Worm (Caenorhabditis elegans) whole organism, late embryonic: ENCODE measurements around the gene F27E5.8.

Experiments used
- C08G9.2 ChIP-seq: sonication (generic microtip); optimal IDR thresholded peaks from 2 replicates; lab custom pipeline; 2016; ENCODE audit warnings: mild to moderate bottlenecking, missing genetic modification characterization, moderate library complexity, missing compliant biosample characterization
- C38D4.7 ChIP-seq: fragments of 200-800 bp; sonication (Bioruptor generic); optimal IDR thresholded peaks from 2 replicates; lab custom pipeline; 2018; ENCODE audit warnings: mild to moderate bottlenecking, missing genetic modification characterization, moderate library complexity, missing compliant biosample characterization
- F13H6.1 ChIP-seq: sonication (generic microtip); optimal IDR thresholded peaks from 2 replicates; lab custom pipeline; 2016; ENCODE audit warnings: missing genetic modification characterization, missing compliant biosample characterization
- K02D7.2 ChIP-seq: sonication (generic microtip); optimal IDR thresholded peaks from 2 replicates; lab custom pipeline; 2017; ENCODE audit warnings: mild to moderate bottlenecking, missing genetic modification characterization, missing compliant biosample characterization
- K09A11.1 ChIP-seq: sonication (generic microtip); optimal IDR thresholded peaks from 2 replicates; lab custom pipeline; 2017; ENCODE audit warnings: antibody characterized with exemption, mild to moderate bottlenecking, missing genetic modification characterization, missing compliant biosample characterization; ENCODE audit not compliant: insufficient read depth
- ahr-1 ChIP-seq: sonication (generic microtip); optimal IDR thresholded peaks from 2 replicates; lab custom pipeline; 2016; ENCODE audit warnings: missing genetic modification characterization, missing compliant biosample characterization
- ceh-22 ChIP-seq: sonication (generic microtip); optimal IDR thresholded peaks from 2 replicates; lab custom pipeline; 2017; ENCODE audit warnings: missing biosample characterization, missing genetic modification characterization
- ceh-31 ChIP-seq: sonication (generic microtip); optimal IDR thresholded peaks from 2 replicates; lab custom pipeline; 2016; ENCODE audit warnings: missing genetic modification characterization, missing compliant biosample characterization
- ceh-34 ChIP-seq: sonication (generic microtip); optimal IDR thresholded peaks from 2 replicates; lab custom pipeline; 2016; ENCODE audit warnings: mild to moderate bottlenecking, missing genetic modification characterization, missing compliant biosample characterization
- ceh-48 ChIP-seq: sonication (generic microtip); optimal IDR thresholded peaks from 2 replicates; lab custom pipeline; 2016; ENCODE audit warnings: missing genetic modification characterization, inconsistent platforms, missing compliant biosample characterization
- ceh-6 ChIP-seq: fragments of 200-800 bp; sonication (Bioruptor generic); optimal IDR thresholded peaks from 2 replicates; lab custom pipeline; 2018; ENCODE audit warnings: mild to moderate bottlenecking, missing genetic modification characterization, missing compliant biosample characterization
- ceh-9 ChIP-seq: sonication (generic microtip); optimal IDR thresholded peaks from 2 replicates; lab custom pipeline; 2016; ENCODE audit warnings: mild to moderate bottlenecking, missing genetic modification characterization, inconsistent platforms, missing compliant biosample characterization
- dmd-4 ChIP-seq: sonication (generic microtip); optimal IDR thresholded peaks from 2 replicates; lab custom pipeline; 2016; ENCODE audit warnings: borderline replicate concordance, missing genetic modification characterization, missing compliant biosample characterization
- elt-4 ChIP-seq: sonication (generic microtip); optimal IDR thresholded peaks from 2 replicates; lab custom pipeline; 2016; ENCODE audit warnings: missing genetic modification characterization, missing compliant biosample characterization
- eyg-1 ChIP-seq: sonication (generic microtip); optimal IDR thresholded peaks from 2 replicates; lab custom pipeline; 2016; ENCODE audit warnings: missing genotype, missing genetic modification characterization, missing compliant biosample characterization
- hlh-15 ChIP-seq: sonication (generic microtip); optimal IDR thresholded peaks from 2 replicates; lab custom pipeline; 2016; ENCODE audit warnings: missing genetic modification characterization, missing compliant biosample characterization
- hlh-30 ChIP-seq: sonication (generic microtip); optimal IDR thresholded peaks from 2 replicates; lab custom pipeline; 2017; ENCODE audit warnings: antibody characterized with exemption, missing genetic modification characterization, missing compliant biosample characterization; ENCODE audit not compliant: insufficient read depth
- lim-6 ChIP-seq: sonication (generic microtip); optimal IDR thresholded peaks from 2 replicates; lab custom pipeline; 2016; ENCODE audit warnings: missing genetic modification characterization, missing compliant biosample characterization
- madf-2 ChIP-seq: sonication (generic microtip); optimal IDR thresholded peaks from 2 replicates; lab custom pipeline; 2017; ENCODE audit warnings: missing genetic modification characterization, missing compliant biosample characterization
- mec-3 ChIP-seq: sonication (generic microtip); optimal IDR thresholded peaks from 2 replicates; lab custom pipeline; 2016; ENCODE audit warnings: borderline replicate concordance, missing genetic modification characterization, missing compliant biosample characterization
- npax-4 ChIP-seq: sonication (generic microtip); optimal IDR thresholded peaks from 2 replicates; lab custom pipeline; 2016; ENCODE audit warnings: missing genetic modification characterization, missing compliant biosample characterization
- odd-2 ChIP-seq: sonication (generic microtip); optimal IDR thresholded peaks from 2 replicates; lab custom pipeline; 2017; ENCODE audit warnings: antibody characterized with exemption, mild to moderate bottlenecking, missing genetic modification characterization, missing compliant biosample characterization
- pat-9 ChIP-seq: fragments of 200-800 bp; sonication (Bioruptor generic); optimal IDR thresholded peaks from 2 replicates; lab custom pipeline; 2018; ENCODE audit warnings: mild to moderate bottlenecking, missing genetic modification characterization, moderate library complexity, missing compliant biosample characterization
- pax-1 ChIP-seq: fragments of 150-350 bp; optimal IDR thresholded peaks from 2 replicates; lab custom pipeline; 2014; ENCODE audit warnings: missing biosample characterization, missing genetic modification characterization
- pha-4 ChIP-seq: fragments of 150-350 bp; optimal IDR thresholded peaks from 2 replicates; lab custom pipeline; 2018; ENCODE audit warnings: missing biosample characterization, missing genetic modification reagents, missing genetic modification characterization
- pqm-1 ChIP-seq: sonication (generic microtip); optimal IDR thresholded peaks from 2 replicates; lab custom pipeline; 2016; ENCODE audit warnings: missing genetic modification characterization, missing compliant biosample characterization
- pros-1 ChIP-seq: fragments of 150-350 bp; optimal IDR thresholded peaks from 2 replicates; lab custom pipeline; 2014; ENCODE audit warnings: missing biosample characterization, missing genetic modification reagents, missing genetic modification characterization
- sdc-2 ChIP-seq: sonication (generic microtip); optimal IDR thresholded peaks from 2 replicates; lab custom pipeline; 2016; ENCODE audit warnings: missing genotype, missing genetic modification characterization, missing compliant biosample characterization
- syd-9 ChIP-seq: sonication (generic microtip); optimal IDR thresholded peaks from 2 replicates; lab custom pipeline; 2016; ENCODE audit warnings: mild to moderate bottlenecking, missing genetic modification characterization, moderate library complexity, missing compliant biosample characterization
- tbx-7 ChIP-seq: sonication (generic microtip); optimal IDR thresholded peaks from 2 replicates; lab custom pipeline; 2016; ENCODE audit warnings: missing genotype, missing genetic modification characterization, missing compliant biosample characterization
- ttx-3 ChIP-seq: sonication (generic microtip); optimal IDR thresholded peaks from 2 replicates; lab custom pipeline; 2016; ENCODE audit warnings: missing genetic modification reagents, missing genetic modification characterization, missing compliant biosample characterization
- unc-86 ChIP-seq: sonication (generic microtip); optimal IDR thresholded peaks from 2 replicates; lab custom pipeline; 2016; ENCODE audit warnings: missing genetic modification characterization, missing compliant biosample characterization
- zip-5 ChIP-seq: sonication (generic microtip); optimal IDR thresholded peaks from 2 replicates; lab custom pipeline; 2016; ENCODE audit warnings: missing genetic modification characterization, missing compliant biosample characterization

The F27E5.8 gene

DNA sequence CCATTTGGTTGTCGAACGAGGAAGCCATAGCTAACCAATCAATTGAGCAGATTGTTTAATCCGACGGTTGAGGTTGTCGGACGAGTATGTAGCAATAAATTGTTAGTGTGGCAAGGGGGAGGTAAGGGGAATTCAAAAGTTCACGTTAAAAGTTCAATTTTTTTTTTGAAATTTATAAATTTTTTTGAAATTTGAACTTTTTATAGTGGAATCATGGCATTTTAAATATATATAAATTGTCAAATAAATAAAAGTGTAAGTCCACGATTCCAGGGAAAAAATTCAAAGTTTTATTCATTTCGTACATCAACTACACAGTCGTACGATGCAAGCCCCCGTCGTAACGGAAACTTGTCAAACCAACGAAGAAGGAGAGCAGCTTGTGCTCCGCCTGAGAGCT, 18.9 kb downstream of the F27E5.8 start, which contains the start of the genes ZK945.7 and ZK945.8:
ZK945.7 (minus strand) TSS at position 101 of the 400 bp plus-strand sequence.
ZK945.8 (plus strand) TSS at position 275 of the 400 bp plus-strand sequence.
- TF ChIP-seq pha-4 (tag; lab: Kevin White, UChicago) (no peak), ceh-48 (tag; lab: Kevin White, UChicago) (no peak), hlh-30 (tag; lab: Kevin White, UChicago) (no peak), ttx-3 (tag; lab: Kevin White, UChicago) (no peak), odd-2 (no peak), K09A11.1 (tag; lab: Kevin White, UChicago) (no peak), ceh-9 (tag; lab: Kevin White, UChicago) (no peak), ceh-22 (tag; lab: Kevin White, UChicago) (no peak), npax-4 (tag; lab: Kevin White, UChicago) (no peak), unc-86 (tag; lab: Kevin White, UChicago) (no peak), pqm-1 (tag; lab: Kevin White, UChicago) (no peak), C08G9.2 (tag; lab: Kevin White, UChicago) (no peak)

DNA sequence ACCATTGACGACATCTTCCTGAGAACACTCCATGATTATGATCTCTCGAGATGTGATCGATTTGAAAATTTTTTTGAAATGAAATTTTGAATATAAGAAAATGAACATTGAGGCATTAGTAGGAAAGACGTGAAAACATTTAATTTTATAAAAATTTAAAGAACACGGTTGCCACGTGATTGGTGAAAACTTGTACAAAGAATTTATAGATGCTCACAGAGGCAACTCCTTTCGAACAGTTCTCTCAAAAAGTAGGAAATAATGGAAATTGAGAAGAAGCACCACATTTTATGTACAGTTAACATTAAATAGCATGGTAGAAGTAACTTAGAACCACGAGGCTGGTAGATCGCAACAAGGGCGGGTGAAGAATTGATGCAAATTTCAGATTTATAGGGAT, 20.4 kb downstream of the F27E5.8 start, which contains the start of gene ZK945.6:
ZK945.6 (minus strand) TSS at position 101 of the 400 bp plus-strand sequence.
- TF ChIP-seq eyg-1 (no peak), K02D7.2 (no peak), ceh-48 (tag; lab: Kevin White, UChicago) (no peak), pros-1 (tag; lab: Kevin White, UChicago) (no peak), sdc-2 (tag; lab: Kevin White, UChicago) (no peak), hlh-15 (no peak), mec-3 (tag; lab: Kevin White, UChicago) (no peak), ahr-1 (tag; lab: Kevin White, UChicago) (no peak), ceh-6 (GFP tag; lab: Kevin White, UChicago) (no peak), tbx-7 (tag; lab: Kevin White, UChicago) (no peak), F13H6.1 (tag; lab: Kevin White, UChicago) (no peak), C38D4.7 (GFP tag; lab: Kevin White, UChicago) (no peak), zip-5 (tag; lab: Kevin White, UChicago) (no peak), lim-6 (tag; lab: Kevin White, UChicago) (no peak), madf-2 (tag; lab: Kevin White, UChicago) (no peak), elt-4 (tag; lab: Kevin White, UChicago) (no peak)

ce11 chrII:10105604-10106003, 21.7 kb downstream of the F27E5.8 start, which contains the start of gene ZK945.4:
Gene ZK945.4, minus strand, starts transcription at chrII:10105704.
- TF ChIP-seq ttx-3 (tag; lab: Kevin White, UChicago) (no peak), F13H6.1 (tag; lab: Kevin White, UChicago) (no peak), pros-1 (tag; lab: Kevin White, UChicago) (no peak), ceh-34 (tag; lab: Kevin White, UChicago) (no peak)
- TF ChIP-seq, all 69 proteins: peak for 0

- TF ChIP-seq tbx-7 (tag; lab: Kevin White, UChicago), result no peak
Observed at ce11 chrII:10103212-10103611, 24.1 kb downstream of the F27E5.8 start.

DNA sequence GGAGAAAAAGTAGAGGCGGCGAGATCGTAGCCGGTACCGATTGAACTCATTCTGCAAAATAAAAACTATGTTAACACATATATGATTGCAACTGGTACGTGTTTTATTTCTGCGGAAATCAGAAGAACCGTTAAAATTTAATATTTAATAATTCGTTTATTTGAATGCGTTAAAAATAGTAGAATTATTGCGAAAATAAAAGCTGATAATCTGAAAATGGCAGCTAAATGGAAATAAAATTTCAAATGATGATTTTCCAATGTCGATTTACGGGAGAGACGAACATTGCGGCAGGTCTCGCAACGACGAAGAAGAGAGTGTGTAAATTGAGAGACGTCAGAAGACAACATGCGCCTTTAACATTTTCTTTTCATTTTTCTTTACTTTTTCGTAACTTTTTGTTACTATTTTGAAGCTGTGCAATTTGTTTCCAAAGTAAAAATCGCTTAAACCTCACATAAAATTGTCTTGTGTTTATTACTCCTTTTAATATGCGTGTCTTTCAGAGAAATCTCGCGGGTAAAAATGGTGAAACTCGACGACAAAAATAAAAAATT, 27.4 kb downstream of the F27E5.8 start, which contains the start of the genes pas-7 and puf-12:
pas-7 (minus strand) TSS at position 51 of the 557 bp plus-strand sequence.
puf-12 (plus strand) TSS at position 507 of the 557 bp plus-strand sequence.
- TF ChIP-seq mec-3 (tag; lab: Kevin White, UChicago) (no peak), syd-9 (tag; lab: Kevin White, UChicago) (no peak), dmd-4 (no peak), pat-9 (tag; lab: Kevin White, UChicago) (no peak), ceh-34 (tag; lab: Kevin White, UChicago) (no peak), pax-1 (peak; percentile 4), ceh-31 (tag; lab: Kevin White, UChicago) (peak; percentile 7)
